Worm (Caenorhabditis elegans): Measurements from ENCODE around the gene H03E18.1.
A peak's percentile ranks its signal among the peaks of the same experiment; 100 is the strongest.

Gene H03E18.1

ce11 chrX:8460958-8461357, 46.7 kb upstream of the H03E18.1 start:
- TF ChIP-seq ceh-79 (tag; optimal IDR thresholded peaks at IDR 0.05) (no peak), cebp-2 (GFP tag; IDR thresholded peaks at IDR 0.05) (no peak), K11D2.4 (GFP tag; IDR thresholded peaks at IDR 0.05) (no peak), madf-3 (GFP tag; IDR thresholded peaks at IDR 0.05) (no peak)

ce11 chrX:8463085-8463645, 44.5 kb upstream of the H03E18.1 start, which contains the start of gene F16F9.4:
Gene F16F9.4, minus strand, starts transcription at chrX:8463360.
- TF ChIP-seq C17E4.6 (GFP tag; IDR thresholded peaks at IDR 0.05) (no peak), B0261.1 (tag; optimal IDR thresholded peaks at IDR 0.05) (no peak), bed-1 (GFP tag; IDR thresholded peaks at IDR 0.05) (no peak), die-1 (tag; optimal IDR thresholded peaks at IDR 0.05) (no peak), snpc-4 (GFP tag; optimal IDR thresholded peaks at IDR 0.05) (no peak), snpc-4 (tag; optimal IDR thresholded peaks at IDR 0.05) (no peak), nhr-80 (tag; optimal IDR thresholded peaks at IDR 0.05) (peak; percentile 44), lir-1 (GFP tag; conservative IDR thresholded peaks at IDR 0.05) (no peak), repo-1 (tag; optimal IDR thresholded peaks at IDR 0.05) (no peak), F57C9.4 (tag; optimal IDR thresholded peaks at IDR 0.05) (no peak)

- TF ChIP-seq Y53F4B.3 (GFP tag; IDR thresholded peaks at IDR 0.05), result no peak
- no peak for TF ChIP-seq ztf-22 (GFP tag; optimal IDR thresholded peaks at IDR 0.05)
- no peak for TF ChIP-seq rcor-1 (GFP tag; IDR thresholded peaks at IDR 0.05)
- TF ChIP-seq C17E4.6 (GFP tag; IDR thresholded peaks at IDR 0.05), result no peak
- no peak for TF ChIP-seq nfya-2 (GFP tag; IDR thresholded peaks at IDR 0.05)
- TF ChIP-seq dpl-1 (GFP tag; optimal IDR thresholded peaks at IDR 0.05), result no peak
- TF ChIP-seq pha-4 (tag; optimal IDR thresholded peaks at IDR 0.05), result no peak
- no peak for TF ChIP-seq lin-26 (GFP tag; IDR thresholded peaks at IDR 0.05)
- TF ChIP-seq F10E7.11 (tag; optimal IDR thresholded peaks at IDR 0.05), result no peak
- TF ChIP-seq chd-7 (tag; optimal IDR thresholded peaks at IDR 0.05), result no peak
- TF ChIP-seq lin-35 (GFP tag; optimal IDR thresholded peaks at IDR 0.05), result no peak
- TF ChIP-seq snpc-4 (GFP tag; optimal IDR thresholded peaks at IDR 0.05), result no peak
- no peak for TF ChIP-seq snpc-4 (tag; optimal IDR thresholded peaks at IDR 0.05)
These were observed 43.7 kb upstream of the H03E18.1 start for ce11 chrX:8463889-8464444.

- TF ChIP-seq dox-1 (GFP tag; IDR thresholded peaks at IDR 0.05) (0 out of 2 replicates have a peak, but pooled peaks have one; percentile 16), cebp-1 (GFP tag; IDR thresholded peaks at IDR 0.05) (peak; percentile 61; the same call in 1 of the 2 replicates), cebp-1 (tag; optimal IDR thresholded peaks at IDR 0.05) (no peak), nhr-80 (tag; optimal IDR thresholded peaks at IDR 0.05) (peak; percentile 83), efl-1 (GFP tag; optimal IDR thresholded peaks at IDR 0.05) (no peak)
These were observed 37.4 kb upstream of the H03E18.1 start, which contains the start of gene mec-10 for ce11 chrX:8470126-8470772. Gene mec-10, minus strand, starts transcription at chrX:8470314.

- TF ChIP-seq Y67H2A.10 (GFP tag; conservative IDR thresholded peaks at IDR 0.05) (no peak), ceh-58 (GFP tag; IDR thresholded peaks at IDR 0.05) (no peak), nfyb-1 (GFP tag; IDR thresholded peaks at IDR 0.05) (no peak), nhr-80 (tag; optimal IDR thresholded peaks at IDR 0.05) (peak; percentile 89), pha-4 (tag; optimal IDR thresholded peaks at IDR 0.05) (no peak), B0035.1 (tag; optimal IDR thresholded peaks at IDR 0.05) (no peak), C06A6.2 (GFP tag; conservative IDR thresholded peaks at IDR 0.05) (no peak), ztf-26 (tag; optimal IDR thresholded peaks at IDR 0.05) (no peak), zim-3 (tag; optimal IDR thresholded peaks at IDR 0.05) (no peak), F33H1.4 (GFP tag; IDR thresholded peaks at IDR 0.05) (no peak), xnd-1 (tag; optimal IDR thresholded peaks at IDR 0.05) (no peak), tbx-9 (tag; optimal IDR thresholded peaks at IDR 0.05; ENCODE audit: borderline replicate concordance) (no peak), B0336.3 (GFP tag; IDR thresholded peaks at IDR 0.05) (0 out of 2 replicates have a peak, but pooled peaks have one; percentile 37), rcor-1 (GFP tag; IDR thresholded peaks at IDR 0.05) (no peak), dpl-1 (GFP tag; optimal IDR thresholded peaks at IDR 0.05) (no peak), madf-10 (tag; optimal IDR thresholded peaks at IDR 0.05) (no peak), F37B4.10 (GFP tag; IDR thresholded peaks at IDR 0.05) (no peak), F52B5.7 (tag; optimal IDR thresholded peaks at IDR 0.05) (no peak)
These were observed 34.2 kb upstream of the H03E18.1 start for ce11 chrX:8473468-8473867.

Measured in whole organism, young adult.